Fruit fly (Drosophila melanogaster): Measurements from ENCODE around the gene CG11470.

dm6 chr3R:29570239-29570814 is 19.2 kb downstream of the CG11470 start:
- TF ChIP-seq bab1 (GFP tag; optimal IDR thresholded peaks at IDR 0.05) (no peak), CG14711 (tag; optimal IDR thresholded peaks at IDR 0.05) (no peak), CG1620 (GFP tag; optimal IDR thresholded peaks at IDR 0.05) (no peak), CG11617 (GFP tag; optimal IDR thresholded peaks at IDR 0.05) (no peak)

Data from whole organism, adult.